Worm (Caenorhabditis elegans) whole organism, midembryonic: ENCODE measurements around the gene ZK637.14.

Experiments used
- T22C8.4 ChIP-seq: fragments of 200-800 bp; sonication (Bioruptor generic); IDR thresholded peaks from 2 replicates; pipeline ENCODE4 v1.3.6; 2022; ENCODE audit warnings: missing genetic modification characterization, missing compliant biosample characterization
- cog-1 ChIP-seq: sonication (generic microtip); optimal IDR thresholded peaks from 2 replicates; lab custom pipeline; 2016; ENCODE audit warnings: missing genetic modification characterization, missing compliant biosample characterization
- klf-2 ChIP-seq: fragments of 200-800 bp; sonication (Bioruptor generic); conservative IDR thresholded peaks from 2 replicates; pipeline ENCODE4 v1.3.6; 2022; ENCODE audit warnings: missing genetic modification reagents, missing genetic modification characterization, missing compliant biosample characterization
- ref-1 ChIP-seq: fragments of 200-800 bp; sonication (Bioruptor generic); conservative IDR thresholded peaks from 2 replicates; pipeline ENCODE4 v1.3.6; 2022; ENCODE audit warnings: missing genetic modification reagents, missing genetic modification characterization, missing compliant biosample characterization
- tab-1 ChIP-seq: fragments of 200-800 bp; sonication (Bioruptor generic); IDR thresholded peaks from 2 replicates; pipeline ENCODE4 v1.3.6; 2022; ENCODE audit warnings: missing genetic modification characterization, missing compliant biosample characterization
- ztf-23 ChIP-seq: fragments of 200-800 bp; sonication (Bioruptor generic); IDR thresholded peaks from 2 replicates; pipeline ENCODE4 v1.3.6; 2022; ENCODE audit warnings: missing genetic modification reagents, missing genetic modification characterization, missing compliant biosample characterization
- ztf-29 ChIP-seq: fragments of 200-800 bp; sonication (Bioruptor generic); IDR thresholded peaks from 2 replicates; pipeline ENCODE4 v1.3.6; 2022; ENCODE audit warnings: missing genetic modification reagents, missing genetic modification characterization, missing compliant biosample characterization

DNA sequence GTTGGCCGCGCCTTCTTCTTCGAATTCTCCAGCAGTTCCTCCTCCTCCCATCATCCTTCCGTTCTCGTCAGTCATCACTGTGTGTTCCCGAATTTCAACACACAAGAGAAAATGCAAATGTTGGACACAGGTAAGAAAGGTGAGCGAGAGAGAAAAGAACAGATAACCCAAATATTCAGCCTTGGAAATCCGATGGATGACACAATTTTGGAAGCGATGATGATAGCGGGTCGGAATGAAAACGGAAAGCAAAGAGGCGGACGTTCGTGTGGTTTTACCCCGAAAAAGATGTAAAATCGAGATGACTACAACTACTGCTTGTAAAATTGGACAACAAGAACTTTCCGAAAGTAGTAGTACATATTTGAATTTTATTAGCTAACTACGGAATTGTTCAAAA is 49.1 kb downstream of the ZK637.14 start:
- TF ChIP-seq ztf-23 (GFP tag; lab: Robert Waterston, UW), result no peak
- no peak for TF ChIP-seq T22C8.4
- no peak for TF ChIP-seq ztf-29 (GFP tag; lab: Robert Waterston, UW)
- TF ChIP-seq ref-1 (GFP tag; lab: Robert Waterston, UW), result no peak
- TF ChIP-seq tab-1 (GFP tag; lab: Robert Waterston, UW), result no peak
- no peak for TF ChIP-seq cog-1 (tag; lab: Kevin White, UChicago)
- TF ChIP-seq klf-2 (GFP tag; lab: Robert Waterston, UW), result no peak
